Worm (Caenorhabditis elegans): ENCODE measurements around the gene Y82E9BR.18.
A peak's percentile ranks its signal among the peaks of the same experiment; 100 is the strongest.

Y82E9BR.18 gene

DNA sequence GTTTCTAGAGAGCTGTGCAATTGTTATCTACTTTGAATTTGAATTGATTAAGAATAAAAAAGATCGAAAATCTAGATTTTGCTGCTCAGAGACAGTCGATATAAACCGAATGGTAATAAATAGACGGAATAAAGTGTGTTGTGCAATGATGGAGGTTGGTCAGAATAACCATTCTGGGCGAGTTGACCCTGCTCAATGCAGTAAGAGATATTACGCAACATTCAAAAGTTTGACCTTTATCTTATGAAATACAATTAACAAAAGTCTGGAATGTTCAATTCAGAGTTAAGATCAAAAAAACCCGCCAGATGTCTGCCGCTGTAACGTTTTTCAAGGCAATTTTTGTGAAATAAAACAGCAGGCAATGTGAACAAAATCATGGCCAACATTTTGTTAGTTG, 26.4 kb downstream of the Y82E9BR.18 start:
- TF ChIP-seq ceh-83 (GFP tag; optimal IDR thresholded peaks at IDR 0.05): no peak
- TF ChIP-seq zip-8 (tag; optimal IDR thresholded peaks at IDR 0.05): peak; percentile 95
- peak; percentile 45 for TF ChIP-seq nhr-2 (tag; optimal IDR thresholded peaks at IDR 0.05)

ce11 chrIII:1455674-1456073, 27.6 kb downstream of the Y82E9BR.18 start, which contains the start of gene Y82E9BR.17:
TSS of gene Y82E9BR.17 (minus strand) at chrIII:1455774.
- TF ChIP-seq nhr-76 (tag; optimal IDR thresholded peaks at IDR 0.05) (no peak), nhr-237 (tag; optimal IDR thresholded peaks at IDR 0.05) (no peak), zip-8 (tag; optimal IDR thresholded peaks at IDR 0.05) (peak; percentile 73), lin-32 (GFP tag; optimal IDR thresholded peaks at IDR 0.05) (no peak), blmp-1 (tag; optimal IDR thresholded peaks at IDR 0.05) (no peak), nhr-2 (tag; optimal IDR thresholded peaks at IDR 0.05) (peak; percentile 24), flh-1 (GFP tag; optimal IDR thresholded peaks at IDR 0.05) (no peak)

DNA sequence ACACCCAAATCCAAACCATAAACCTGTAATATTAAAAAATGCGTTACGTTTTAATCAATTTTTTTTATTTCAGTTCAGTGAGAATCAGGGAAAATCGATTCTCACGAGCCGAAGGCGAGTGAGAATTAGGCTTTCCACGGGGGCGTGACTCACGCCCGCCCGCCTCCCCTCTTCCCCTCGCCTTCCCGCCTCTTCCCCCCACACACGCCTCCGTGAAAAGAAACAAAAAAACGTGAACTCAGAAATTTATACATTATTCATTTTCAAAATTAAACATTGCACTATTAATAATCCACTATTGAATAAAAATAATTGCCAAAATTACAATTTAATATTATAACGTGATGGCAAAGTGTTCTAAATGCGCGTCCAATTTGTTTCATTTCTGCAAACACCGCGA, 36.6 kb downstream of the Y82E9BR.18 start:
- TF ChIP-seq unc-39 (tag; optimal IDR thresholded peaks at IDR 0.05): no peak
- TF ChIP-seq ceh-83 (GFP tag; optimal IDR thresholded peaks at IDR 0.05): peak; percentile 76
- no peak for TF ChIP-seq tbx-8 (GFP tag; optimal IDR thresholded peaks at IDR 0.05)
- no peak for TF ChIP-seq hlh-1 (tag; optimal IDR thresholded peaks at IDR 0.05)
- no peak for TF ChIP-seq nhr-28 (tag; optimal IDR thresholded peaks at IDR 0.05)
- no peak for TF ChIP-seq ceh-39 (tag; optimal IDR thresholded peaks at IDR 0.05)

DNA sequence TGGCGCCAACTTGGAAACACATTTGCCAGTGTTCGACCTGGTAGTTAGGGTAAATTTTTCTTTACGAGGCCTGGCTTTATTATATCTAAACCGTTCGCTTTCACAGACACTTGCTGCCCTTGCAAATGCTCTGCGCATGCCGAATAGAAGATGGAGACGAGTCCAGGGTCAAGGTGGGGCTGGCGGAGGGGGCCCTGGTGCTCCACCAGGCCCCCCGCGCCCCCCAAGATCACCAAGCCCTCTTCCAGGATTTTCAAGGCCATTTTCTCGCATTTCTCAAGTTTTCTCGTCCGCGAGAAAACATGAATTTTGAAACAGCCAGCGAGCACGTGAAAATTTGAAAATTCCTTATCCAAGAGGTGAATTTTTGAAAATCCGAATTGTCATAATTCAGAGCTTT, 43.7 kb downstream of the Y82E9BR.18 start:
- TF ChIP-seq sptf-1 (tag; optimal IDR thresholded peaks at IDR 0.05) (no peak), tbx-8 (GFP tag; optimal IDR thresholded peaks at IDR 0.05) (no peak)

ce11 chrIII:1436738-1437137, 46.6 kb downstream of the Y82E9BR.18 start:
- TF ChIP-seq nhr-2 (tag; optimal IDR thresholded peaks at IDR 0.05) (no peak), drap-1 (GFP tag; optimal IDR thresholded peaks at IDR 0.05) (no peak), mls-2 (tag; optimal IDR thresholded peaks at IDR 0.05) (no peak), ceh-39 (tag; optimal IDR thresholded peaks at IDR 0.05) (no peak), nhr-12 (tag; optimal IDR thresholded peaks at IDR 0.05) (no peak), hlh-1 (tag; optimal IDR thresholded peaks at IDR 0.05) (no peak), bed-3 (GFP tag; optimal IDR thresholded peaks at IDR 0.05) (no peak), ceh-83 (GFP tag; optimal IDR thresholded peaks at IDR 0.05) (peak; percentile 35), nhr-237 (tag; optimal IDR thresholded peaks at IDR 0.05) (no peak), pha-4 (tag; optimal IDR thresholded peaks at IDR 0.05) (no peak), zip-8 (tag; optimal IDR thresholded peaks at IDR 0.05) (no peak), flh-1 (GFP tag; optimal IDR thresholded peaks at IDR 0.05) (no peak), ces-1 (GFP tag; optimal IDR thresholded peaks at IDR 0.05) (no peak), lsy-2 (tag; optimal IDR thresholded peaks at IDR 0.05) (peak; percentile 92)

DNA sequence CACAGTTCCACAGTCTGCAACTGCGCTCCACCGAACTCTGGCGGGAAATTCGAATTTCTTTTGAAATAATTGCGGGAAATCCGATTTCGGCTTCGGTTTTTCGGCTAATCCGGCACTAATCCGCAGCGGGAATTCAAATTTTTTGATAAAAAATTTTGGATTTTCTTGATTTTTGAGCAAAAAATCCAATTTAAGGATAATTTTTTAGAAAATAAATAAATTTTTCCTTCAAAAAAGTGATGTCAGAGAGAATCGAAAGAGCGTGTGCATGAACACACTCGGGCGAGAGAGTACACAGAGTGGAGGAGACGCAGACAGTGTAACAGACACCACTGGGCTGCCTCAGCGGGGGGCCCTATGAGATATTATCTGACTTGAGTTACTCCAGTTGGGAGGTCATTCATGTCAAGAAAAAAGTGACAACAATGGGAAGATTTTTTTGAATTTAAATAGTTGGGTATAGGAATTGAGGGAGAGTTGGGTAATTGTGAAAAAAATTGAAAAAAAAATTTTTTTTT, 53.3 kb downstream of the Y82E9BR.18 start:
- TF ChIP-seq nhr-2 (tag; optimal IDR thresholded peaks at IDR 0.05): no peak
- no peak for TF ChIP-seq nhr-237 (tag; optimal IDR thresholded peaks at IDR 0.05)
- no peak for TF ChIP-seq nhr-28 (tag; optimal IDR thresholded peaks at IDR 0.05)
- TF ChIP-seq ztf-11 (tag; optimal IDR thresholded peaks at IDR 0.05): no peak
- TF ChIP-seq ces-1 (GFP tag; optimal IDR thresholded peaks at IDR 0.05): peak; percentile 22
- TF ChIP-seq pha-4 (tag; optimal IDR thresholded peaks at IDR 0.05): no peak

ce11 chrIII:1429275-1429674, 54.0 kb downstream of the Y82E9BR.18 start:
- TF ChIP-seq hlh-1 (tag; optimal IDR thresholded peaks at IDR 0.05): no peak
- no peak for TF ChIP-seq unc-39 (tag; optimal IDR thresholded peaks at IDR 0.05)
- no peak for TF ChIP-seq nhr-76 (tag; optimal IDR thresholded peaks at IDR 0.05)
- TF ChIP-seq nhr-12 (tag; optimal IDR thresholded peaks at IDR 0.05): no peak
- no peak for TF ChIP-seq sptf-1 (tag; optimal IDR thresholded peaks at IDR 0.05)
- no peak for TF ChIP-seq ces-1 (GFP tag; optimal IDR thresholded peaks at IDR 0.05)
- TF ChIP-seq pha-4 (tag; optimal IDR thresholded peaks at IDR 0.05): no peak
- no peak for TF ChIP-seq lsy-2 (tag; optimal IDR thresholded peaks at IDR 0.05)
- no peak for TF ChIP-seq elt-3 (tag; optimal IDR thresholded peaks at IDR 0.05)
- no peak for TF ChIP-seq mls-2 (tag; optimal IDR thresholded peaks at IDR 0.05)
- TF ChIP-seq nhr-28 (tag; optimal IDR thresholded peaks at IDR 0.05): no peak
- TF ChIP-seq ceh-43 (GFP tag; optimal IDR thresholded peaks at IDR 0.05): no peak
- no peak for TF ChIP-seq mep-1 (tag; optimal IDR thresholded peaks at IDR 0.05)
- no peak for TF ChIP-seq blmp-1 (tag; optimal IDR thresholded peaks at IDR 0.05)
- no peak for TF ChIP-seq flh-1 (GFP tag; optimal IDR thresholded peaks at IDR 0.05)
